Worm (Caenorhabditis elegans): ENCODE data around the gene T03F6.3.

T03F6.3 gene

DNA sequence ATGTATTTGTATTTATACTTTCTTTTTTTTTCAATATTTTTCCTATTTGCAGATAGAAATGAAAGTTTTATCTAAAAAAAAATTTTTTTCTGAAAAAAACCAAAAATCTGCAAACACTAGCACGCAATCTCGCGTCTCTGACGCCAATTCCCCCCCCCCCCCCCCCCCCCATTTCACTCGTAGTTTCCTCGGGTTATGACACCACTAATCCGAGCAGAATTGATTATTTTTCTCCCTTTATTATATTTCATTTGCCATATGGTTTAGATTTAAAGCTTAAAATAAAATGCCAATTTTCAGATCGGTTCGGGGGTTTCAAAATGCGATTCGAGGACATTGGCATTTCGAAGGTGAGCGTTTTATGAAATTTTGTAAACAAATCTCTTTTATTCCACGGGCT is 42.4 kb upstream of the T03F6.3 start, which contains the start of gene mtm-6:
TSS of gene mtm-6 (plus strand) at position 301 of the 400 bp plus-strand sequence.
- TF ChIP-seq med-1 (GFP tag; optimal IDR thresholded peaks at IDR 0.05; ENCODE audit: insufficient read depth) (no peak), ztf-29 (GFP tag; IDR thresholded peaks at IDR 0.05) (no peak), klf-2 (GFP tag; conservative IDR thresholded peaks at IDR 0.05) (no peak), ref-1 (GFP tag; conservative IDR thresholded peaks at IDR 0.05) (no peak), T22C8.4 (GFP tag; IDR thresholded peaks at IDR 0.05) (no peak), tab-1 (GFP tag; IDR thresholded peaks at IDR 0.05) (no peak), cog-1 (tag; optimal IDR thresholded peaks at IDR 0.05) (no peak), ztf-23 (GFP tag; IDR thresholded peaks at IDR 0.05) (no peak), flt-1 (GFP tag; IDR thresholded peaks at IDR 0.05) (no peak)

DNA sequence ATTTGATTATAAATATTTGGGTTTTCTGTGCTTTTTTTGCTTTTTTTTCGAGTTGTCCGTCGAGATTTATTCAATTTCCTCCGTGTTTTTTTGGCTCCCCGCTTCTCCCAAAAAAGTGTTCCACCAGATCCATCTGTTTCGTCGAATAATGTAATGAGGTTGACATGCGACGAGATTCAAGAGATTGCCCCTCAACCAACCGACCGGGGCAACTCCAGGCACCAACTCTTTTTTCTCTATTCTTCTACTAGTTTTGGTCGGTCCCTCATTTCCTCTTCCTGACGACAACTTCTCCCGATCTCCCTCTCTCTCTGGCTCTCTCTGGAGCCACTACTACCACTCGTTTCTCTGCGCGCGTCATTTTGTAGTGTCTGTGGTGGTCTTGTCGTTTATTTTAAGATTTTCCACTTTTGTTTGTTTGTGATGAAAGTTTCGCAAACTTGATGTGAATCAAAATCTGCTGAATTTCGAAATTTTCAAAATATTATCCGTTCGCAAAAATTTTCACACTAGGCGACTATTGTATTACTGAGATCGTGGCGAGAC is 41.3 kb upstream of the T03F6.3 start:
- no peak for TF ChIP-seq klf-2 (GFP tag; conservative IDR thresholded peaks at IDR 0.05)
- no peak for TF ChIP-seq ref-1 (GFP tag; conservative IDR thresholded peaks at IDR 0.05)
- TF ChIP-seq ztf-23 (GFP tag; IDR thresholded peaks at IDR 0.05): no peak

DNA sequence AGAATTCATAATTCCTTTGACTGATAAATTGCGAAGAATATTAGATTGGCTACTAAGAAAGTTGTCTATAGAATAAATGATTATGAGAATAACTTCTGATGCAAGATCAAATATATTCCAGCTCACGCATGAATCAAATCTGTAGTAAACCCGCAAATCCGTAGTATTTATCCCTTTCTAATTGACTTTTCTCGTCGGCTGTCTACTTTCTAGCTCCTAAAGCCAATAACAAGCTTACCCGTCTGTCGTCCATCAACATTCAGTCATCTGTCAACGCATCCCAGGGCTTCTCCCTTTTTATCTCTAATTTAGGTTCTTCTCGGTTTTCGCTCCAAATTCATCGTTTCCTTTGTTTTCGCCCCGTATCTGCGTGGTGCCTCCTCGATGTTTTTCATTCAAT is 40.3 kb upstream of the T03F6.3 start:
- TF ChIP-seq med-1 (GFP tag; optimal IDR thresholded peaks at IDR 0.05; ENCODE audit: insufficient read depth): no peak
- TF ChIP-seq klf-2 (GFP tag; conservative IDR thresholded peaks at IDR 0.05): no peak
- TF ChIP-seq ztf-23 (GFP tag; IDR thresholded peaks at IDR 0.05): no peak
- TF ChIP-seq flt-1 (GFP tag; IDR thresholded peaks at IDR 0.05): no peak
- TF ChIP-seq tab-1 (GFP tag; IDR thresholded peaks at IDR 0.05): no peak
- no peak for TF ChIP-seq ztf-29 (GFP tag; IDR thresholded peaks at IDR 0.05)
- no peak for TF ChIP-seq cog-1 (tag; optimal IDR thresholded peaks at IDR 0.05)
- TF ChIP-seq ref-1 (GFP tag; conservative IDR thresholded peaks at IDR 0.05): no peak
- TF ChIP-seq T22C8.4 (GFP tag; IDR thresholded peaks at IDR 0.05): no peak

DNA sequence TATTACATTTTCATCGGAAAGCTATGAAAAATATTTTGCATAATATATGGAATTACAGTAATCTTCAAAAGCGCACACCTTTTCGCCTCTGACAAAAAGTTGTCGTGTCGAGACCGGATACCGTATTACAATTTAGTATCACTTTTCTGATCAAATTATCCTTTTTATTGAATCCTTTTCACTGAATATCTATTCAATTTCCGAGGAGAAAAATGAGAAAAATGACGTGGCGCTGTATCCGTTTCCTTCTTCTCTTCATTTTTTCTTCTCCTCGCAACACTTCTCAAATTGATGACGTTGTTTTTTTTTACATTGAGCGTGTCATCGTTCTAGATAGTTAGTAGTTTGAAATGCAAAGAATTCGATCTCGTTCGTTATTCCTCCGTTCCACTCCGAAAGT is 38.2 kb upstream of the T03F6.3 start:
- TF ChIP-seq ztf-23 (GFP tag; IDR thresholded peaks at IDR 0.05) (no peak), ref-1 (GFP tag; conservative IDR thresholded peaks at IDR 0.05) (no peak), med-1 (GFP tag; optimal IDR thresholded peaks at IDR 0.05; ENCODE audit: insufficient read depth) (no peak)

DNA sequence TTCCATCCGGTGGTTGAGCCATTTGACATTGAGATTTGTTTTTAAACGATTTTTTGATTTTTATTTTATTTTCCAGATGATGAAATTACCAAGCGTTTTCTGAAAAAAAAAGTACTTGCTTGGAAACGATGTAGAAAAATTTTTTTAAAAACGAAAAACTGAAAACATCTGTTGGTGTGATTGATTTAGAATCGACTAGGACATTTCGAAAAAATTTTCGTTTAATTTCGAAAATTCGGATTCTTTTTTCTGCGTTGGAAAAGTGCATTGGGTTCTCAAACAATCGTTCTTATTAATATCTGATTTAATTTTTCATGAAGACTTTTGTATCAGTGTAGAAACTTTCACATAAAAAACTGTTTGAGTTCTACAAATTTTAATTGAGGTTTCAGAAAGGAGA is 29.9 kb upstream of the T03F6.3 start, which contains the start of gene F53A2.9:
TSS of gene F53A2.9 (minus strand) at position 101 of the 400 bp plus-strand sequence.
- TF ChIP-seq tab-1 (GFP tag; IDR thresholded peaks at IDR 0.05) (no peak), ztf-29 (GFP tag; IDR thresholded peaks at IDR 0.05) (no peak)

DNA sequence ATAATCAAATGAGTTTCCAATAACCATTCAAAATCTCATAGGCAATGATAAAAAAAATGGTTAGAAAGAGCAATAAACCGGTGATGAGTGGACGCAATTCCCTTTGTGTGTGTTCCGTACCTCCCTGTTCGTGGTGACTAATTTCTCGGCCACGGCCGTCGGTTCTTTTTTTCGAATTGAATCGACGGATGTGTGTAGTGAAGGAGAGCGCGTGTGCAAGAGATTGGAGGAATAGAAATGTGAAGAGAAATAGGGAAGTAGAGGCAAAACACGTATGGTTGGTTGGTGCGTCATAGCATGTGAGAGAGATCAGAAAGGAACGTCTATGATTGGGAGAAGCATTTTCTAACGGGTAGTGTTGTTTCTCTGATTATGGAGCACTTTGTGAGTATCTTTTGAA is 29.3 kb upstream of the T03F6.3 start:
- no peak for TF ChIP-seq ztf-29 (GFP tag; IDR thresholded peaks at IDR 0.05)
- 0 out of 2 replicates have a peak, but pooled peaks have one; percentile 44 for TF ChIP-seq flt-1 (GFP tag; IDR thresholded peaks at IDR 0.05)
- no peak for TF ChIP-seq T22C8.4 (GFP tag; IDR thresholded peaks at IDR 0.05)

DNA sequence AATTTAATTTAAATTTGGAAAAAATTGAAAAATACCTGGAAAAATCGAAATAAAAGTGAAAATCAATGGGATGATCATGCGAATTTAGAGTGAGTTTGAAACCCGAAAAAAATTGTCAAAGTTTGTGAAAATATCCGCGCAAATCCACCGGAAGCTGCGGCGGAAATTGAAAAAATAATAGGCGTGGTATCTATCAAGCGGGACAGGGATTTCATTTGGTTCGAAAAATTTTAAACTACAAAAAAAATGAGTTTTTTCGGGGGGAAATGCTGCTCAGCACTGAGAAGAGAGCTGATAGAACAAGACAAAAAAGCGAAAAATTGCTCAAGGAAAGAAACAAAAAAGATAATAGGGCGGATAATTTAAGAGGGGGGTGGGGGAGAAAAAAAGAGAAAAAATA is 18.2 kb upstream of the T03F6.3 start, which contains the start of gene T03F6.9:
TSS of gene T03F6.9 (minus strand) at position 101 of the 400 bp plus-strand sequence.
- no peak for TF ChIP-seq ztf-23 (GFP tag; IDR thresholded peaks at IDR 0.05)
- no peak for TF ChIP-seq cog-1 (tag; optimal IDR thresholded peaks at IDR 0.05)
- TF ChIP-seq med-1 (GFP tag; optimal IDR thresholded peaks at IDR 0.05; ENCODE audit: insufficient read depth): no peak
- no peak for TF ChIP-seq T22C8.4 (GFP tag; IDR thresholded peaks at IDR 0.05)
- TF ChIP-seq ref-1 (GFP tag; conservative IDR thresholded peaks at IDR 0.05): no peak
- no peak for TF ChIP-seq tab-1 (GFP tag; IDR thresholded peaks at IDR 0.05)
- TF ChIP-seq klf-2 (GFP tag; conservative IDR thresholded peaks at IDR 0.05): no peak
- no peak for TF ChIP-seq flt-1 (GFP tag; IDR thresholded peaks at IDR 0.05)
- no peak for TF ChIP-seq ztf-29 (GFP tag; IDR thresholded peaks at IDR 0.05)

DNA sequence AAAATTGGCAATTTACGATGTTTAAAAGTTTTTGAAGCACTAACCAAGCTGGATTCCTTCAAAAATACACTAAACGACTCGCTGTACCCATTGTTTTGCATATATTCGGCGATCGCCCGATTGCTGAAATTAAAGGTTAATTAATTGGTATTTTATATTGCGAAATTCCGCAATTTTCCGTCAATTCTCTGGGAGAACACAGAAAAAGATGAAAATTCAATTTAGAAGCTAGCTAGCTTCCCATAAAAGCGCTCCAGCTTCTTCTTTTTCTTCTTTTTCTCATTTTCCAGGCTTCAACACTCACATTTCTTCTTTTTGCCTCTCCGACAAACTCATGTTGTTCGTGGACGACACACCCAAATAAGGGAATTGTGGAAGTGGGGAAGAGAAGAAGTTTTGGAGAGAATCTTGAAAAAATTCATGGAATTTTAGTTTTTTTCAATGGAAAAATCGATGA is 12.9 kb upstream of the T03F6.3 start, which contains the start of gene lis-1:
TSS of gene lis-1 (minus strand) at position 407 of the 457 bp plus-strand sequence.
- TF ChIP-seq med-1 (GFP tag; optimal IDR thresholded peaks at IDR 0.05; ENCODE audit: insufficient read depth) (no peak), flt-1 (GFP tag; IDR thresholded peaks at IDR 0.05) (no peak), ref-1 (GFP tag; conservative IDR thresholded peaks at IDR 0.05) (no peak), tab-1 (GFP tag; IDR thresholded peaks at IDR 0.05) (no peak), klf-2 (GFP tag; conservative IDR thresholded peaks at IDR 0.05) (no peak), ztf-29 (GFP tag; IDR thresholded peaks at IDR 0.05) (no peak), ztf-23 (GFP tag; IDR thresholded peaks at IDR 0.05) (no peak), T22C8.4 (GFP tag; IDR thresholded peaks at IDR 0.05) (no peak)

DNA sequence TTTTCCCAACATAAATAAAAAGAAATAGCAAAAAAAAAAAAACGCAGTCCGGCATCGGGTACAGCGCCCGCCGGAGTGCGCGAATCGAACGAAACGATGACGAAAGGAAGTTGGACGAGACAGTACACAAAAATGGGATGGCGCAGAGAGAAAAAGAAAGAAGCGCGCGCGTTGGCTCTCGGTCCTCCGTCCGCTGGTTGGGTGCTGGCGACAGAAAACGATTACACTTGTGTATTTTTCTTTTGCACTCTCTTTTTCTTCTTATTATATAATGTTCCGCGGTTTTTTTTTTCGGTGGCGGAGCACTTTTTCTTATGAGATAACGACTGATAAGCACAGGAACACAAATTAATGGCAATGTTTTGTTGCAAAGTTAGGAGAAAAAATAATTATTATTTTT is 11.9 kb upstream of the T03F6.3 start:
- TF ChIP-seq med-1 (GFP tag; optimal IDR thresholded peaks at IDR 0.05; ENCODE audit: insufficient read depth): no peak
- TF ChIP-seq ztf-29 (GFP tag; IDR thresholded peaks at IDR 0.05): no peak
- no peak for TF ChIP-seq cog-1 (tag; optimal IDR thresholded peaks at IDR 0.05)
- TF ChIP-seq ztf-23 (GFP tag; IDR thresholded peaks at IDR 0.05): no peak
- no peak for TF ChIP-seq T22C8.4 (GFP tag; IDR thresholded peaks at IDR 0.05)
- TF ChIP-seq flt-1 (GFP tag; IDR thresholded peaks at IDR 0.05): no peak
- no peak for TF ChIP-seq tab-1 (GFP tag; IDR thresholded peaks at IDR 0.05)
- no peak for TF ChIP-seq ref-1 (GFP tag; conservative IDR thresholded peaks at IDR 0.05)
- no peak for TF ChIP-seq klf-2 (GFP tag; conservative IDR thresholded peaks at IDR 0.05)

DNA sequence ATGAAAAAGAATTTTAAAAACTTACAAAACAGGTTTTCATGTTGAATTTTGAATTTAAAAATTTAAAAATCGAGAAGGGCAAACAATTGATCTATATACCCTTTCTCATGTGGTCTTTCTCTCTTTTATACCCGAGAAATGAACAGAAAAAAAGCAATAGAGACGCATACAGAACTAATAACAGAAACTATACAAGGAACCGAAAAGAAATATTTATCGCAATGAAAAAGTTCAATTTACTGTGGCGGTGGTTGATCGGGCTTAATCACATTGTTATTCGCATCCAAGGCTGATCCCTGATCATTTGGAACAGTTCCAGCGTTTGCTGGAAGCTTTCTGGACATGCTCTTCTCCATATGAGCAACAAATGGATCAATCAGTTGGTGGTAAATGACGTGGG is 11.0 kb upstream of the T03F6.3 start, which contains the start of gene T03F6.10:
TSS of gene T03F6.10 (minus strand) at position 101 of the 400 bp plus-strand sequence.
- TF ChIP-seq klf-2 (GFP tag; conservative IDR thresholded peaks at IDR 0.05) (no peak), T22C8.4 (GFP tag; IDR thresholded peaks at IDR 0.05) (no peak), med-1 (GFP tag; optimal IDR thresholded peaks at IDR 0.05; ENCODE audit: insufficient read depth) (no peak), cog-1 (tag; optimal IDR thresholded peaks at IDR 0.05) (no peak), ref-1 (GFP tag; conservative IDR thresholded peaks at IDR 0.05) (no peak), ztf-29 (GFP tag; IDR thresholded peaks at IDR 0.05) (no peak), ztf-23 (GFP tag; IDR thresholded peaks at IDR 0.05) (no peak), tab-1 (GFP tag; IDR thresholded peaks at IDR 0.05) (no peak), flt-1 (GFP tag; IDR thresholded peaks at IDR 0.05) (no peak)
